Fruit fly (Drosophila melanogaster) whole organism, wandering third instar larva: ENCODE results near the gene Usp12-46.
A peak's percentile ranks its signal among the peaks of the same experiment; 100 is the strongest.

Source experiments
- CG32264 ChIP-seq: fragments of 200-800 bp; sonication (Bioruptor generic); optimal IDR thresholded peaks from 2 replicates; lab custom pipeline; 2016; ENCODE audit warnings: missing biosample characterization, missing genetic modification characterization
- CG9705 ChIP-seq: fragments of 200-800 bp; sonication (Bioruptor generic); optimal IDR thresholded peaks from 2 replicates; lab custom pipeline; 2018; ENCODE audit warnings: missing biosample characterization, mild to moderate bottlenecking, missing genetic modification characterization
- CrebA ChIP-seq: fragments of 200-800 bp; sonication (Bioruptor generic); optimal IDR thresholded peaks from 2 replicates; lab custom pipeline; 2016; ENCODE audit warnings: missing biosample characterization, mild to moderate bottlenecking, missing genetic modification characterization, borderline replicate concordance
- Dfd ChIP-seq: fragments of >200 bp; optimal IDR thresholded peaks from 2 replicates; lab custom pipeline; 2017; ENCODE audit warnings: missing biosample characterization, missing genetic modification characterization
- HLH106 ChIP-seq: fragments of 200-800 bp; optimal IDR thresholded peaks from 3 replicates; lab custom pipeline; 2019; ENCODE audit warnings: missing biosample characterization, mild to moderate bottlenecking, missing genetic modification characterization, moderate library complexity
- Hnf4 ChIP-seq: fragments of 200-800 bp; sonication (Bioruptor generic); optimal IDR thresholded peaks from 2 replicates; lab custom pipeline; 2016; ENCODE audit warnings: missing biosample characterization, mild to moderate bottlenecking, missing genetic modification characterization
- Hr78 ChIP-seq: fragments of >200 bp; optimal IDR thresholded peaks from 2 replicates; lab custom pipeline; 2017; ENCODE audit warnings: missing biosample characterization, missing genetic modification characterization
- Hr83 ChIP-seq: fragments of 200-300 bp; sonication (Bioruptor generic); optimal IDR thresholded peaks from 2 replicates; lab custom pipeline; 2016; ENCODE audit warnings: missing biosample characterization, mild to moderate bottlenecking, missing genetic modification characterization, moderate library complexity; ENCODE audit not compliant: poor library complexity, severe bottlenecking
- Jra ChIP-seq: sonication (Bioruptor generic); optimal IDR thresholded peaks from 2 replicates; lab custom pipeline; 2016; ENCODE audit warnings: missing biosample characterization, missing genetic modification characterization
- Myc ChIP-seq: fragments of >200 bp; optimal IDR thresholded peaks from 2 replicates; lab custom pipeline; 2017
- N ChIP-seq: fragments of >200 bp; optimal IDR thresholded peaks from 2 replicates; lab custom pipeline; 2018; ENCODE audit warnings: missing biosample characterization, missing external identifiers, missing genetic modification characterization
- OdsH ChIP-seq: fragments of 200-800 bp; sonication (Bioruptor generic); optimal IDR thresholded peaks from 2 replicates; lab custom pipeline; 2016; ENCODE audit warnings: missing biosample characterization, mild to moderate bottlenecking, missing genetic modification characterization
- Rel ChIP-seq, 2 experiments: fragments of 200-800 bp; sonication (Bioruptor generic) in 1 of 2; optimal IDR thresholded peaks; 2 replicates in 1 of 2; 3 replicates in 1 of 2; lab custom pipeline; 2016 to 2019; ENCODE audit warnings: mild to moderate bottlenecking in 2 of 2, missing biosample characterization in 2 of 2, missing genetic modification characterization in 2 of 2, moderate library complexity in 1 of 2
- Sp1 ChIP-seq: fragments of 200-800 bp; sonication (Bioruptor generic); optimal IDR thresholded peaks from 3 replicates; lab custom pipeline; 2019; ENCODE audit warnings: missing biosample characterization, mild to moderate bottlenecking, missing genetic modification characterization, moderate library complexity
- Vsx2 ChIP-seq: fragments of 200-300, 225-300 bp; sonication (Bioruptor generic); optimal IDR thresholded peaks from 2 replicates; lab custom pipeline; 2018; ENCODE audit warnings: missing biosample characterization, missing genetic modification characterization; ENCODE audit not compliant: partially characterized antibody
- br ChIP-seq: fragments of 200-800 bp; sonication (Bioruptor generic); optimal IDR thresholded peaks from 2 replicates; lab custom pipeline; 2016; ENCODE audit warnings: missing biosample characterization, missing genetic modification characterization
- dsf ChIP-seq: sonication (Bioruptor generic); optimal IDR thresholded peaks from 2 replicates; lab custom pipeline; 2016; ENCODE audit warnings: missing biosample characterization, missing genetic modification characterization, borderline replicate concordance
- ey ChIP-seq: fragments of 200-800 bp; sonication (Bioruptor generic); optimal IDR thresholded peaks from 2 replicates; lab custom pipeline; 2016; ENCODE audit warnings: missing biosample characterization, missing genetic modification characterization
- foxo ChIP-seq, 2 experiments: fragments of 200-800 bp; sonication (Bioruptor generic); optimal IDR thresholded peaks; 2 replicates in 1 of 2; 3 replicates in 1 of 2; lab custom pipeline; 2016 to 2017; ENCODE audit warnings: missing biosample characterization in 2 of 2, missing genetic modification characterization in 2 of 2
- fru ChIP-seq: fragments of 200-800 bp; sonication (Bioruptor generic); optimal IDR thresholded peaks from 3 replicates; lab custom pipeline; 2016; ENCODE audit warnings: missing biosample characterization, mild to moderate bottlenecking, missing genetic modification characterization
- h ChIP-seq: fragments of 200-800 bp; sonication (Bioruptor generic); optimal IDR thresholded peaks from 3 replicates; lab custom pipeline; 2016; ENCODE audit warnings: missing biosample characterization, mild to moderate bottlenecking, missing genetic modification characterization
- lola ChIP-seq: fragments of >200 bp; optimal IDR thresholded peaks from 2 replicates; lab custom pipeline; 2017; ENCODE audit warnings: missing biosample characterization, missing genetic modification characterization
- psq ChIP-seq: fragments of 200-800 bp; sonication (Bioruptor generic); optimal IDR thresholded peaks from 3 replicates; lab custom pipeline; 2017; ENCODE audit warnings: missing biosample characterization, mild to moderate bottlenecking, missing genetic modification characterization, moderate library complexity
- rgr ChIP-seq: fragments of 200-800 bp; sonication (Bioruptor generic); optimal IDR thresholded peaks from 3 replicates; lab custom pipeline; 2016; ENCODE audit warnings: missing biosample characterization, mild to moderate bottlenecking, missing genetic modification characterization
- sage ChIP-seq: fragments of 200-800 bp; sonication (Bioruptor generic); optimal IDR thresholded peaks from 2 replicates; lab custom pipeline; 2016; ENCODE audit warnings: missing biosample characterization, mild to moderate bottlenecking, missing genetic modification characterization
- sv ChIP-seq: fragments of 200-800 bp; sonication (Bioruptor generic); optimal IDR thresholded peaks from 3 replicates; lab custom pipeline; 2016; ENCODE audit warnings: missing biosample characterization, missing genetic modification characterization
- tai ChIP-seq: sonication (Bioruptor generic); optimal IDR thresholded peaks from 2 replicates; lab custom pipeline; 2016; ENCODE audit warnings: missing biosample characterization, missing genetic modification characterization
- usp ChIP-seq: fragments of >200 bp; optimal IDR thresholded peaks from 2 replicates; lab custom pipeline; 2017; ENCODE audit warnings: missing biosample characterization, missing genetic modification characterization
- woc ChIP-seq: sonication (Bioruptor generic); optimal IDR thresholded peaks from 2 replicates; lab custom pipeline; 2016; ENCODE audit warnings: missing biosample characterization, mild to moderate bottlenecking, missing genetic modification characterization

The Usp12-46 gene

DNA sequence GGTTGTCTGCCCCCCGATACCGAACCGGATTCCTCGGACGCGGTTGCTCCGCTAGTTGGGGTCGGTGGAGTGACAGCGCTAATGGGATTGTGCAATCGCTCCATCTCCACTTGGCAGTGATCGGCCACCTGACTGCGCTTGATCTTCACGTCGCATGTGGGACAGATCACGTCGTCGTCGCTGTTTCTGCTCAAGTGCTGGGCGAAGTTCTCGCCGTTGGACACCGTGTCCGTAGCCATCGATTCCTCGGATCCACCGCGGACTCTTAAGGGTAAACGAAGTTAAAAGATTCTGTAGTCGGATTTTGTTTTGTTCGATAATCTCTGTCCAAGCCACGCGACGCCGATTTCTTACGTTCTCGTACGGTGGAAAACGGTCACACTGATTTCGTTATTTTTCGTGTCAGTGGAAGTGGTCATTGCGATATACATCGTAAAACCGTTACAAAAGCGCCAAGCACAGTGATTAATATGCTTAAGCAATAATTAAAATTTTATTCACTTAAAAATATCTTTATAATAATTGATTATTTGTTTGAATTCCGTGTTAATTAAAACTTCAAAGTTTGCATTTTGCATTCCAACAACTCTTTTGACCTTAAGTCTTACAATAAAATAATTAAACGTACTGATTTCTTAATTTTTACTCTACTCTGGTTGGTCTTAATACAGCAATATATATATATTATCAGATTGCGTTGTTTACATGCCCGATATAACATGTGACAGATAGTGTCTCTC is 24.5 kb upstream of the Usp12-46 start, which contains the start of gene RNF220:
Gene RNF220, minus strand, starts transcription at position 384 of the 740 bp plus-strand sequence.
- TF ChIP-seq woc (no peak), h (no peak), Myc (lab: Kevin White, UChicago) (peak; percentile 32), fru (GFP tag; lab: Kevin White, UChicago) (peak; percentile 15), sage (GFP tag; lab: Kevin White, UChicago) (no peak), usp (no peak), HLH106 (tag; lab: Kevin White, UChicago) (peak; percentile 30), OdsH (no peak)
- TF ChIP-seq, all 38 proteins: peak for 3

DNA sequence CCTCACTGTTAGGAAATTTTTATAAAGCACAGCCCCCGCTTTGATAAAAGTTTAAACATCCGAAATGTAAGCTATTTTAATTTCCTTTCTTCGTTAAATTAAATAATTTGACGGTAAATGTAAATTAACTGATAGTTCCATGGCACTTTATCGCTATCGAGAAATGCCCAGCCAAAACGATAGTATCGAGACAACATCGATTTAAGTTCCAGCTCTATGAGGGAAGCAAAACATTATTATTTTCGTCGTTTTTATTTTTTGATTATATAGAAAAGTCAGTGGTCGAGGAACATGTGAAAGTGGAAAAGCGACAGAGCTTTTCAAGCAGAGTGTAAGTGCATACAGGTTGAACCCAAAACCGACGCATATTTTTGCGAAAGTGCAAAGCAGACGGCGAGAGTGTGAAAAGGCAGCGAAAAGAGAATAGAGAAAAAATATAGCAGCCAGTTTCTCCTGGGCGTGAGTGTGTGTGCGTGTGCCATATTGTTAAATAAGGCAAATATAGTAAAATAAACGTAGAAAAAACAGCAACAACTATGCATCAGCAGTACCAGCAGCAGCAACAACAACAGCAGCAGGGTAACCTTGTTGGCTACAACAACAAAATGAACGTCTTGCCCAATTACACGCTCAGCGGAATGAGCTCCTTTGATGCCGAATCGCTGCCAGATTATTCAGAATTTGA is 23.8 kb upstream of the Usp12-46 start, which contains the start of gene CG45049:
Gene CG45049, plus strand, starts transcription at position 197 of the 685 bp plus-strand sequence.
- peak; percentile 61 for TF ChIP-seq psq (GFP tag; lab: Kevin White, UChicago)
- TF ChIP-seq HLH106 (tag; lab: Kevin White, UChicago): no peak
- TF ChIP-seq sage (GFP tag; lab: Kevin White, UChicago): peak; percentile 49
- TF ChIP-seq Hnf4 (GFP tag; lab: Kevin White, UChicago): peak; percentile 30
- peak; percentile 10 for TF ChIP-seq h
- TF ChIP-seq woc: peak; percentile 48
- no peak for TF ChIP-seq usp
- TF ChIP-seq br (GFP tag; lab: Kevin White, UChicago): peak; percentile 7

DNA sequence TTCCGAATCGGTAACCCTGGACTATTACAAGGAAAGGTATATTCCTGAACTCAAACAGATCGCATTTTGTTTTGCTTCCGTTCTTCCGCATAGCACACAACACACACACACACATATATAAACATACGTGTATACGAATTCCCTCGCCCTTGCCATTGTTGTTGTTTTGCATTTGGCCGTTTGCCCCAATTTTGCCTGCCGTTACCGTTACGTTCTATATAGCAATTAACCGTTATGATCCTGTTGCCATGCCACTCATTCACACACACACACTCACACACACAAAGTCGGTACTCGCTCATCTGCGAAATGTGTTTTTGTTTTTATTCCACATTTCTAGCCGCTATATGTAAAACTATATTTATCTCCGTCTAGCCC is 23.3 kb upstream of the Usp12-46 start:
- TF ChIP-seq dsf (GFP tag; lab: Kevin White, UChicago) (no peak), fru (GFP tag; lab: Kevin White, UChicago) (no peak), Jra (no peak), Rel (GFP tag; optimal IDR thresholded peaks at IDR 0.05; lab: Kevin White, UChicago) (no peak), Rel (tag; optimal IDR thresholded peaks at IDR 0.05; lab: Kevin White, UChicago) (no peak), OdsH (no peak), Vsx2 (no peak), sage (GFP tag; lab: Kevin White, UChicago) (no peak), CrebA (no peak), ey (GFP tag; lab: Kevin White, UChicago) (no peak)

DNA sequence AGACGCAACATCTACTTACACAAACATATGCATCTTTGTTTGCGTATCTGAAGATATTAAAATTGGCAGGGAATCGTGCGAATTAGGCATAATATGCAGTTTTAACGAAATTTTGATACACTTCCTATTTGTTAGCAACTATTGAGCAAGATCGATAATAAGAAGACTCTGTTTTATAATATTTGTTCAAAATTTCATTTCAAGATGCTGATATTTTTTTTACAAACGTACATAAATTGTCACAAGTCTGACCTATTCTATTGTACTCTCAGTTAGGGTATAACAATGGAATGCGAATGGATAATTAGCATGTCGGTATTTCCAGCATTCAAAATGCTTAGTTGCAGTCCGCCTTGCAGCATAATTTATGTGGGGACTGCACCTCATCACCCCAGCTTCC is 22.8 kb upstream of the Usp12-46 start:
- TF ChIP-seq h: no peak
- TF ChIP-seq ey (GFP tag; lab: Kevin White, UChicago): no peak
- TF ChIP-seq woc: no peak
- TF ChIP-seq CG32264: peak; percentile 24
- TF ChIP-seq N: no peak
- TF ChIP-seq sage (GFP tag; lab: Kevin White, UChicago): no peak
- no peak for TF ChIP-seq br (GFP tag; lab: Kevin White, UChicago)
- no peak for TF ChIP-seq Hnf4 (GFP tag; lab: Kevin White, UChicago)
- peak; percentile 45 for TF ChIP-seq OdsH
- TF ChIP-seq Dfd (GFP tag; lab: Kevin White, UChicago): no peak
- TF ChIP-seq Jra: no peak
- TF ChIP-seq tai: no peak
- TF ChIP-seq CG9705 (GFP tag; lab: Kevin White, UChicago): no peak
- no peak for TF ChIP-seq Myc (lab: Kevin White, UChicago)
- no peak for TF ChIP-seq lola (GFP tag; lab: Kevin White, UChicago)
- no peak for TF ChIP-seq sv
- no peak for TF ChIP-seq Sp1 (GFP tag; lab: Kevin White, UChicago)
- TF ChIP-seq foxo (GFP tag; optimal IDR thresholded peaks at IDR 0.05; lab: Kevin White, UChicago): peak in 1 of 2 experiments; percentile 39
- TF ChIP-seq dsf (GFP tag; lab: Kevin White, UChicago): no peak
- TF ChIP-seq rgr (GFP tag; lab: Kevin White, UChicago): no peak

DNA sequence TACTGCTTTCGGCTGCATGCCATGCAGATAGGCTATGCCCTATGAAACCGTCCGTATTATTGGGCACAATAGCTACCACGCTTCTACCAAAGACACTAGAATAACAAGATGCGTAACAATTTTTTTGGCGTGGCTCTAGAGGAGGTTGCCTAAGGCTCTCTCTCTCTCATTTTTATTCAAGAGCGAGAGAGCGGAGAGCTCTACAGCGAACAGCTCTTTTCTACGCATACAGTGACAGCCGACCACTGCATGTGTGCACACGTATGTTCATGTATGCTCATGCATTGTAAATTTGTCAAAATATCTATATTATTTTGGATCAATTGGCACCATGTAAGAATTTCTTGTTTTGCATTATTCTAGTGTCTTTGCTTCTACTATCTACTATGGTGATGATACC is 17.7 kb upstream of the Usp12-46 start:
- TF ChIP-seq tai (no peak), psq (GFP tag; lab: Kevin White, UChicago) (no peak), dsf (GFP tag; lab: Kevin White, UChicago) (no peak), Hr83 (GFP tag; lab: Kevin White, UChicago) (no peak), Dfd (GFP tag; lab: Kevin White, UChicago) (no peak), Hr78 (GFP tag; lab: Kevin White, UChicago) (no peak), woc (no peak), Jra (no peak), OdsH (no peak), CG32264 (no peak), usp (no peak)
